Worm (Caenorhabditis elegans) whole organism, young adult: ENCODE measurements around the gene fbxa-24.
"Not testable (repeated sequence)": the region's sequence is repeated elsewhere in the genome, so short reads cannot be mapped to it uniquely, and the experiment has no call there.

Source experiments
- B0019.2 ChIP-seq: fragments of 200-800 bp; sonication (Bioruptor generic); conservative IDR thresholded peaks from 2 replicates; pipeline ENCODE4 v1.3.6; 2022; ENCODE audit warnings: missing genetic modification reagents, missing genetic modification characterization, missing compliant biosample characterization
- B0035.1 ChIP-seq: sonication (generic microtip); optimal IDR thresholded peaks from 2 replicates; lab custom pipeline; 2016; ENCODE audit warnings: missing genetic modification characterization, mild to moderate bottlenecking, missing compliant biosample characterization, missing genotype, missing genetic modification reagents
- C06A6.2 ChIP-seq: fragments of 200-800 bp; sonication (Bioruptor generic); conservative IDR thresholded peaks from 2 replicates; pipeline ENCODE4 v1.3.6; 2022; ENCODE audit warnings: missing genetic modification characterization, missing compliant biosample characterization
- D2030.7 ChIP-seq: fragments of 200-800 bp; sonication (Bioruptor generic); IDR thresholded peaks from 2 replicates; pipeline ENCODE4 v1.3.6; 2022; ENCODE audit warnings: missing genetic modification reagents, missing genetic modification characterization, missing compliant biosample characterization
- F10E7.11 ChIP-seq: sonication (generic microtip); optimal IDR thresholded peaks from 2 replicates; lab custom pipeline; 2017; ENCODE audit warnings: mild to moderate bottlenecking, missing genetic modification characterization, moderate library complexity, missing compliant biosample characterization
- F39B2.1 ChIP-seq: fragments of 200-800 bp; sonication (Bioruptor generic); IDR thresholded peaks from 2 replicates; pipeline ENCODE4 v1.3.6; 2022; ENCODE audit warnings: missing genetic modification reagents, missing genetic modification characterization, missing compliant biosample characterization
- F49E8.2 ChIP-seq: sonication (generic microtip); optimal IDR thresholded peaks from 3 replicates; lab custom pipeline; 2017; ENCODE audit warnings: missing genetic modification characterization, mild to moderate bottlenecking, missing compliant biosample characterization, antibody characterized with exemption, moderate library complexity; ENCODE audit not compliant: insufficient read depth
- F57C9.4 ChIP-seq: sonication (generic microtip); optimal IDR thresholded peaks from 2 replicates; lab custom pipeline; 2017; ENCODE audit warnings: mild to moderate bottlenecking, missing genetic modification characterization, missing compliant biosample characterization
- K11D2.4 ChIP-seq: fragments of 200-800 bp; sonication (Bioruptor generic); IDR thresholded peaks from 2 replicates; pipeline ENCODE4 v1.3.6; 2022; ENCODE audit warnings: missing genetic modification reagents, missing genetic modification characterization, missing compliant biosample characterization
- K12H6.12 ChIP-seq: fragments of 200-800 bp; sonication (Bioruptor generic); optimal IDR thresholded peaks from 2 replicates; lab custom pipeline; 2018; ENCODE audit warnings: mild to moderate bottlenecking, missing genetic modification characterization, missing compliant biosample characterization
- Y53G8AR.9 ChIP-seq: fragments of 200-800 bp; sonication (Bioruptor generic); conservative IDR thresholded peaks from 2 replicates; pipeline ENCODE4 v1.3.6; 2022; ENCODE audit warnings: missing genetic modification reagents, missing genetic modification characterization, missing compliant biosample characterization
- aptf-2 ChIP-seq: fragments of 200-800 bp; sonication (Bioruptor generic); conservative IDR thresholded peaks from 2 replicates; pipeline ENCODE4 v1.3.6; 2022; ENCODE audit warnings: missing genetic modification reagents, missing genetic modification characterization, missing compliant biosample characterization
- cebp-1 ChIP-seq, 2 experiments: fragments of 200-800 bp in 1 of 2; sonication (Bioruptor generic) in 1 of 2; sonication (generic microtip) in 1 of 2; IDR thresholded peaks in 1 of 2; optimal IDR thresholded peaks in 1 of 2; 2 replicates each; pipeline versions ENCODE4 v1.3.6 to Lab custom; 2017 to 2022; ENCODE audit warnings: missing compliant biosample characterization in 2 of 2, missing genetic modification characterization in 2 of 2, mild to moderate bottlenecking in 1 of 2, missing genetic modification reagents in 1 of 2, moderate library complexity in 1 of 2
- ceh-100 ChIP-seq: fragments of 200-800 bp; sonication (Bioruptor generic); IDR thresholded peaks from 2 replicates; pipeline ENCODE4 v1.3.6; 2022; ENCODE audit warnings: missing genetic modification reagents, missing genetic modification characterization, missing compliant biosample characterization
- ceh-27 ChIP-seq: fragments of 200-800 bp; sonication (Bioruptor generic); optimal IDR thresholded peaks from 2 replicates; lab custom pipeline; 2018; ENCODE audit warnings: mild to moderate bottlenecking, missing genetic modification characterization, moderate library complexity, missing compliant biosample characterization
- chd-7 ChIP-seq: sonication (generic microtip); optimal IDR thresholded peaks from 2 replicates; lab custom pipeline; 2016; ENCODE audit warnings: mild to moderate bottlenecking, missing genetic modification characterization, moderate library complexity, missing compliant biosample characterization
- egrh-3 ChIP-seq: fragments of 200-800 bp; sonication (Bioruptor generic); IDR thresholded peaks from 2 replicates; pipeline ENCODE4 v1.3.6; 2022; ENCODE audit warnings: missing genetic modification reagents, missing genetic modification characterization, missing compliant biosample characterization
- ets-4 ChIP-seq: fragments of 200-800 bp; sonication (Bioruptor generic); optimal IDR thresholded peaks from 2 replicates; lab custom pipeline; 2018; ENCODE audit warnings: mild to moderate bottlenecking, missing genetic modification characterization, missing compliant biosample characterization
- hmg-1.2 ChIP-seq: fragments of 200-800 bp; sonication (Bioruptor generic); IDR thresholded peaks from 2 replicates; pipeline ENCODE4 v1.3.6; 2022; ENCODE audit warnings: missing genetic modification reagents, missing genetic modification characterization, missing compliant biosample characterization
- hsf-1 ChIP-seq: fragments of 200-800 bp; sonication (Bioruptor generic); IDR thresholded peaks from 2 replicates; pipeline ENCODE4 v1.3.6; 2022; ENCODE audit warnings: missing genetic modification reagents, missing genetic modification characterization, missing compliant biosample characterization
- let-526 ChIP-seq: fragments of 200-800 bp; sonication (Bioruptor generic); IDR thresholded peaks from 2 replicates; pipeline ENCODE4 v1.3.6; 2022; ENCODE audit warnings: missing genetic modification reagents, missing genetic modification characterization, missing compliant biosample characterization
- lin-26 ChIP-seq: fragments of 200-800 bp; sonication (Bioruptor generic); IDR thresholded peaks from 2 replicates; pipeline ENCODE4 v1.3.6; 2022; ENCODE audit warnings: missing genetic modification reagents, missing genetic modification characterization, missing compliant biosample characterization
- lin-40 ChIP-seq: sonication (generic microtip); optimal IDR thresholded peaks from 2 replicates; lab custom pipeline; 2016; ENCODE audit warnings: missing genetic modification characterization, mild to moderate bottlenecking, missing compliant biosample characterization, missing genotype, missing genetic modification reagents
- lir-1 ChIP-seq: fragments of 200-800 bp; sonication (Bioruptor generic); conservative IDR thresholded peaks from 2 replicates; pipeline ENCODE4 v1.3.6; 2022; ENCODE audit warnings: missing genetic modification reagents, missing genetic modification characterization, missing compliant biosample characterization
- lsl-1 ChIP-seq: fragments of 200-800 bp; sonication (Bioruptor generic); optimal IDR thresholded peaks from 2 replicates; lab custom pipeline; 2018; ENCODE audit warnings: mild to moderate bottlenecking, missing genetic modification characterization, moderate library complexity, missing compliant biosample characterization
- mcd-1 ChIP-seq: fragments of 200-800 bp; sonication (Bioruptor generic); IDR thresholded peaks from 2 replicates; pipeline ENCODE4 v1.3.6; 2022; ENCODE audit warnings: missing genetic modification reagents, missing genetic modification characterization, missing compliant biosample characterization
- mes-4 ChIP-seq: sonication (generic microtip); optimal IDR thresholded peaks from 2 replicates; lab custom pipeline; 2016; ENCODE audit warnings: missing genotype, missing genetic modification characterization, missing compliant biosample characterization
- nfya-1 ChIP-seq: sonication (generic microtip); optimal IDR thresholded peaks from 2 replicates; lab custom pipeline; 2017; ENCODE audit warnings: antibody characterized with exemption, missing compliant biosample characterization, missing genetic modification characterization, borderline replicate concordance; ENCODE audit not compliant: insufficient read depth
- nhr-120 ChIP-seq: fragments of 200-800 bp; sonication (Bioruptor generic); IDR thresholded peaks from 2 replicates; pipeline ENCODE4 v1.3.6; 2022; ENCODE audit warnings: missing genetic modification characterization, missing compliant biosample characterization
- pbrm-1 ChIP-seq: fragments of 200-800 bp; sonication (Bioruptor generic); IDR thresholded peaks from 2 replicates; pipeline ENCODE4 v1.3.6; 2022; ENCODE audit warnings: missing genetic modification reagents, missing genetic modification characterization, missing compliant biosample characterization
- sdz-38 ChIP-seq: sonication (generic microtip); optimal IDR thresholded peaks from 2 replicates; lab custom pipeline; 2016; ENCODE audit warnings: missing genotype, missing genetic modification characterization, missing compliant biosample characterization
- somi-1 ChIP-seq: fragments of 200-800 bp; sonication (Bioruptor generic); optimal IDR thresholded peaks from 2 replicates; lab custom pipeline; 2018; ENCODE audit warnings: mild to moderate bottlenecking, missing genetic modification characterization, missing compliant biosample characterization
- tbx-9 ChIP-seq: sonication (generic microtip); optimal IDR thresholded peaks from 2 replicates; lab custom pipeline; 2016; ENCODE audit warnings: borderline replicate concordance, missing genetic modification characterization, inconsistent platforms, missing compliant biosample characterization
- unc-130 ChIP-seq: sonication (generic microtip); optimal IDR thresholded peaks from 2 replicates; lab custom pipeline; 2016; ENCODE audit warnings: missing genetic modification reagents, missing genetic modification characterization, missing compliant biosample characterization
- zfh-2 ChIP-seq: fragments of 200-800 bp; sonication (Bioruptor generic); conservative IDR thresholded peaks from 2 replicates; pipeline ENCODE4 v1.3.6; 2022; ENCODE audit warnings: missing genetic modification reagents, missing genetic modification characterization, missing compliant biosample characterization
- ztf-22 ChIP-seq: fragments of 200-800 bp; sonication (Bioruptor generic); optimal IDR thresholded peaks from 2 replicates; lab custom pipeline; 2018; ENCODE audit warnings: mild to moderate bottlenecking, missing genetic modification characterization, moderate library complexity, missing compliant biosample characterization
- ztf-3 ChIP-seq: fragments of 200-800 bp; sonication (Bioruptor generic); optimal IDR thresholded peaks from 2 replicates; lab custom pipeline; 2018; ENCODE audit warnings: mild to moderate bottlenecking, missing genetic modification characterization, missing compliant biosample characterization

The fbxa-24 gene

ce11 chrII:3816251-3816849 lies at the start of gene fbxa-24:
Gene fbxa-24 (plus strand): TSS chrII:3816526.
- peak; percentile 54 for TF ChIP-seq ceh-27 (GFP tag; lab: Kevin White, UChicago)
- 0 out of 2 replicates have a peak, but pooled peaks have one; percentile 20 for TF ChIP-seq zfh-2
- TF ChIP-seq C06A6.2 (GFP tag; lab: Robert Waterston, UW), result peak; percentile 29; the same call in 1 of the 2 replicates
- TF ChIP-seq cebp-1 (GFP tag; IDR thresholded peaks at IDR 0.05; lab: Robert Waterston, UW), result not testable (repeated sequence)
- peak; percentile 12 for TF ChIP-seq cebp-1 (tag; optimal IDR thresholded peaks at IDR 0.05; lab: Kevin White, UChicago)
- peak; percentile 35; the same call in 1 of the 2 replicates for TF ChIP-seq pbrm-1
- TF ChIP-seq let-526 (GFP tag; lab: Robert Waterston, UW), result 0 out of 2 replicates have a peak, but pooled peaks have one; percentile 25
- peak; percentile 55 for TF ChIP-seq mcd-1 (GFP tag; lab: Robert Waterston, UW)
- TF ChIP-seq K11D2.4 (GFP tag; lab: Robert Waterston, UW), result 0 out of 2 replicates have a peak, but pooled peaks have one; percentile 31

ce11 chrII:3771640-3772039 lies 44.7 kb upstream of the fbxa-24 start:
- TF ChIP-seq B0019.2 (GFP tag; lab: Robert Waterston, UW) (no peak), unc-130 (GFP tag; lab: Kevin White, UChicago) (no peak), somi-1 (GFP tag; lab: Kevin White, UChicago) (no peak), K11D2.4 (GFP tag; lab: Robert Waterston, UW) (no peak), F39B2.1 (no peak), lsl-1 (GFP tag; lab: Kevin White, UChicago) (no peak), D2030.7 (no peak), ets-4 (GFP tag; lab: Kevin White, UChicago) (no peak), F49E8.2 (tag; lab: Kevin White, UChicago) (no peak), nfya-1 (tag; lab: Kevin White, UChicago) (no peak), mes-4 (tag; lab: Kevin White, UChicago) (no peak), nhr-120 (GFP tag; lab: Robert Waterston, UW) (no peak), tbx-9 (tag; lab: Kevin White, UChicago) (no peak), lir-1 (no peak), K12H6.12 (no peak), Y53G8AR.9 (no peak)
- TF ChIP-seq, all 124 proteins: peak for 0

ce11 chrII:3773130-3773529 lies 43.2 kb upstream of the fbxa-24 start, which contains the start of gene T24E12.10:
Gene T24E12.10 (minus strand): TSS chrII:3773230.
- TF ChIP-seq B0035.1 (tag; lab: Kevin White, UChicago), result no peak
- no peak for TF ChIP-seq somi-1 (GFP tag; lab: Kevin White, UChicago)
- TF ChIP-seq F10E7.11, result no peak
- no peak for TF ChIP-seq aptf-2 (GFP tag; lab: Robert Waterston, UW)
- no peak for TF ChIP-seq nfya-1 (tag; lab: Kevin White, UChicago)
- TF ChIP-seq ztf-22, result no peak
- no peak for TF ChIP-seq F57C9.4
- TF ChIP-seq sdz-38 (tag; lab: Kevin White, UChicago), result no peak
- TF ChIP-seq chd-7, result no peak
- TF ChIP-seq hsf-1 (GFP tag; lab: Robert Waterston, UW), result no peak
- no peak for TF ChIP-seq K11D2.4 (GFP tag; lab: Robert Waterston, UW)
- no peak for TF ChIP-seq lin-40 (tag; lab: Kevin White, UChicago)
- TF ChIP-seq egrh-3, result no peak
- no peak for TF ChIP-seq hmg-1.2 (GFP tag; lab: Robert Waterston, UW)
- TF ChIP-seq F49E8.2 (tag; lab: Kevin White, UChicago), result no peak
- no peak for TF ChIP-seq lin-26 (GFP tag; lab: Robert Waterston, UW)
- no peak for TF ChIP-seq ztf-3
- TF ChIP-seq ceh-100 (GFP tag; lab: Robert Waterston, UW), result no peak
